Worm (Caenorhabditis elegans) whole organism, young adult: Measurements from ENCODE around the gene cnt-2.

Experiments
- F52B5.7 ChIP-seq: sonication (generic microtip); optimal IDR thresholded peaks from 2 replicates; lab custom pipeline; 2016; ENCODE audit warnings: mild to moderate bottlenecking, missing genetic modification characterization, missing compliant biosample characterization
- hsf-1 ChIP-seq: fragments of 200-800 bp; sonication (Bioruptor generic); IDR thresholded peaks from 2 replicates; pipeline ENCODE4 v1.3.6; 2022; ENCODE audit warnings: missing genetic modification reagents, missing genetic modification characterization, missing compliant biosample characterization

ce11 chrIII:10615166-10615565 is 39.7 kb upstream of the cnt-2 start, which contains the start of gene mrpl-22:
- TF ChIP-seq hsf-1 (GFP tag; lab: Robert Waterston, UW) (no peak), F52B5.7 (tag; lab: Kevin White, UChicago) (no peak)
